Fruit fly (Drosophila melanogaster) whole organism, embryonic: ENCODE measurements around the gene Hel25E.
A peak's percentile ranks its signal among the peaks of the same experiment; 100 is the strongest.

Experiments
- Abd-B ChIP-seq: fragments of 200-800 bp; sonication (Bioruptor generic); optimal IDR thresholded peaks from 2 replicates; lab custom pipeline; 2018; ENCODE audit warnings: missing biosample characterization, mild to moderate bottlenecking, missing genetic modification characterization, moderate library complexity
- Atf6 ChIP-seq: fragments of 200-800 bp; sonication (Bioruptor generic); IDR thresholded peaks from 2 replicates; pipeline ENCODE4 v1.3.6; 2022; ENCODE audit warnings: missing biosample characterization, missing genetic modification characterization
- Bgb ChIP-seq: fragments of 200-800 bp; sonication (Bioruptor generic); IDR thresholded peaks from 2 replicates; pipeline ENCODE4 v1.3.6; 2022; ENCODE audit warnings: missing biosample characterization, missing genetic modification characterization; ENCODE audit not compliant: partially characterized antibody
- CG10431 ChIP-seq: fragments of 200-800 bp; sonication (Bioruptor generic); optimal IDR thresholded peaks from 3 replicates; lab custom pipeline; 2018; ENCODE audit warnings: missing biosample characterization, mild to moderate bottlenecking, missing genetic modification characterization
- CG10565 ChIP-seq: fragments of 200-800 bp; sonication (Bioruptor generic); optimal IDR thresholded peaks from 3 replicates; lab custom pipeline; 2016; ENCODE audit warnings: missing biosample characterization, mild to moderate bottlenecking, missing genetic modification characterization
- CG10654 ChIP-seq: fragments of 200-800 bp; sonication (Bioruptor generic); optimal IDR thresholded peaks from 2 replicates; lab custom pipeline; 2016; ENCODE audit warnings: missing biosample characterization, missing genetic modification characterization
- CG11723 ChIP-seq: fragments of 200-800 bp; sonication (Bioruptor generic); optimal IDR thresholded peaks from 2 replicates; lab custom pipeline; 2017; ENCODE audit warnings: missing biosample characterization, mild to moderate bottlenecking, missing genetic modification characterization
- CG12769 ChIP-seq: fragments of 200-800 bp; sonication (Bioruptor generic); optimal IDR thresholded peaks from 2 replicates; lab custom pipeline; 2019; ENCODE audit warnings: missing biosample characterization, mild to moderate bottlenecking, missing genetic modification characterization, moderate library complexity
- CG13287 ChIP-seq: fragments of 200-800 bp; sonication (Bioruptor generic); IDR thresholded peaks from 2 replicates; pipeline ENCODE4 v1.3.6; 2022; ENCODE audit warnings: missing biosample characterization, missing genetic modification characterization; ENCODE audit not compliant: partially characterized antibody
- CG13894 ChIP-seq: fragments of 200-800 bp; sonication (Bioruptor generic); optimal IDR thresholded peaks from 3 replicates; lab custom pipeline; 2018; ENCODE audit warnings: missing biosample characterization, mild to moderate bottlenecking, missing genetic modification characterization, moderate library complexity
- CG1603 ChIP-seq: fragments of 200-800 bp; sonication (Bioruptor generic); optimal IDR thresholded peaks from 2 replicates; lab custom pipeline; 2019; ENCODE audit warnings: missing biosample characterization, mild to moderate bottlenecking, missing genetic modification characterization, moderate library complexity
- CG17328 ChIP-seq: fragments of 200-800 bp; sonication (Bioruptor generic); IDR thresholded peaks from 2 replicates; pipeline ENCODE4 v1.3.6; 2022; ENCODE audit warnings: missing biosample characterization, missing genetic modification characterization
- CG2120 ChIP-seq: fragments of 200-800 bp; sonication (Bioruptor generic); optimal IDR thresholded peaks from 3 replicates; lab custom pipeline; 2016; ENCODE audit warnings: missing biosample characterization, missing genetic modification characterization
- CG33213 ChIP-seq: fragments of 200-800 bp; sonication (Bioruptor generic); optimal IDR thresholded peaks from 3 replicates; lab custom pipeline; 2016; ENCODE audit warnings: missing biosample characterization, missing genetic modification characterization
- CG3726 ChIP-seq: fragments of 200-800 bp; sonication (Bioruptor generic); IDR thresholded peaks from 3 replicates; pipeline ENCODE4, ENCODE4 v1.3.6; 2022; ENCODE audit warnings: missing biosample characterization, missing genetic modification characterization
- CG4360 ChIP-seq: fragments of 200-800 bp; sonication (Bioruptor generic); IDR thresholded peaks from 2 replicates; pipeline ENCODE4 v1.3.6; 2022; ENCODE audit warnings: missing biosample characterization, missing genetic modification characterization
- CG6254 ChIP-seq: fragments of 200-800 bp; sonication (Bioruptor generic); optimal IDR thresholded peaks from 3 replicates; lab custom pipeline; 2017; ENCODE audit warnings: mild to moderate bottlenecking, missing biosample characterization, missing genetic modification reagents, missing genetic modification characterization
- CG7357 ChIP-seq: fragments of 200-800 bp; sonication (Bioruptor generic); IDR thresholded peaks from 3 replicates; pipeline ENCODE4 v1.3.6; 2022; ENCODE audit warnings: missing biosample characterization, missing genetic modification characterization
- CG7556 ChIP-seq: fragments of 200-800 bp; sonication (Bioruptor generic); optimal IDR thresholded peaks from 2 replicates; lab custom pipeline; 2017; ENCODE audit warnings: missing biosample characterization, mild to moderate bottlenecking, missing genetic modification characterization
- CG8388 ChIP-seq: fragments of 200-800 bp; sonication (Bioruptor generic); optimal IDR thresholded peaks from 2 replicates; lab custom pipeline; 2019; ENCODE audit warnings: missing biosample characterization, mild to moderate bottlenecking, missing genetic modification characterization, moderate library complexity
- CHES-1-like ChIP-seq: fragments of 200-800 bp; sonication (Bioruptor generic); optimal IDR thresholded peaks from 2 replicates; lab custom pipeline; 2016; ENCODE audit warnings: missing biosample characterization, missing genetic modification characterization
- CTCF ChIP-seq: fragments of 200-800 bp; sonication (Bioruptor generic); optimal IDR thresholded peaks from 2 replicates; lab custom pipeline; 2017; ENCODE audit warnings: missing biosample characterization, mild to moderate bottlenecking, missing genetic modification characterization, moderate library complexity
- CrebB ChIP-seq: fragments of 200-800 bp; sonication (Bioruptor generic); optimal IDR thresholded peaks from 3 replicates; lab custom pipeline; 2018; ENCODE audit warnings: missing biosample characterization, mild to moderate bottlenecking, missing genetic modification characterization
- Doc2 ChIP-seq: fragments of 200-800 bp; sonication (Bioruptor generic); IDR thresholded peaks from 2 replicates; pipeline ENCODE4 v1.3.6; 2022; ENCODE audit warnings: missing biosample characterization, missing genetic modification characterization
- Fer2 ChIP-seq: fragments of 200-800 bp; sonication (Bioruptor generic); optimal IDR thresholded peaks from 2 replicates; lab custom pipeline; 2018; ENCODE audit warnings: missing biosample characterization, mild to moderate bottlenecking, missing genetic modification characterization, moderate library complexity
- H15 ChIP-seq: fragments of 200-800 bp; sonication (Bioruptor generic); IDR thresholded peaks from 3 replicates; pipeline ENCODE4 v1.3.6; 2022; ENCODE audit warnings: missing biosample characterization, missing genetic modification characterization
- Hr78 ChIP-seq, 2 experiments: fragments of 200-800 bp in 1 of 2; fragments of >200 bp in 1 of 2; sonication (Bioruptor generic) in 1 of 2; optimal IDR thresholded peaks; 2 replicates each; lab custom pipeline; 2017 to 2019; ENCODE audit warnings: missing biosample characterization in 2 of 2, missing genetic modification characterization in 2 of 2, mild to moderate bottlenecking in 1 of 2, moderate library complexity in 1 of 2
- Lim3 ChIP-seq: fragments of 200-800 bp; sonication (Bioruptor generic); IDR thresholded peaks from 2 replicates; pipeline ENCODE4 v1.3.6; 2022; ENCODE audit warnings: missing biosample characterization, missing genetic modification characterization
- MBD-R2 ChIP-seq: fragments of 200-800 bp; sonication (Bioruptor generic); IDR thresholded peaks from 2 replicates; pipeline ENCODE4 v1.3.6; 2022; ENCODE audit warnings: missing biosample characterization, missing genetic modification characterization
- MTF-1 ChIP-seq: fragments of 200-800 bp; sonication (Bioruptor generic); optimal IDR thresholded peaks from 2 replicates; lab custom pipeline; 2018; ENCODE audit warnings: missing biosample characterization, mild to moderate bottlenecking, missing genetic modification characterization, borderline replicate concordance
- Meics ChIP-seq: fragments of 200-800 bp; sonication (Bioruptor generic); optimal IDR thresholded peaks from 2 replicates; lab custom pipeline; 2017; ENCODE audit warnings: missing biosample characterization, mild to moderate bottlenecking, missing genetic modification characterization
- NC2α ChIP-seq: fragments of 200-800 bp; sonication (Bioruptor generic); optimal IDR thresholded peaks from 2 replicates; lab custom pipeline; 2016; ENCODE audit warnings: missing biosample characterization, missing genetic modification characterization
- Nf-YB ChIP-seq: fragments of 200-800 bp; sonication (Bioruptor generic); optimal IDR thresholded peaks from 3 replicates; lab custom pipeline; 2019; ENCODE audit warnings: missing biosample characterization, mild to moderate bottlenecking, missing genetic modification characterization, moderate library complexity
- ash1 ChIP-seq: fragments of 200-800 bp; sonication (Bioruptor generic); optimal IDR thresholded peaks from 2 replicates; lab custom pipeline; 2018; ENCODE audit warnings: missing biosample characterization, mild to moderate bottlenecking, missing genetic modification characterization
- cad ChIP-seq: fragments of >200 bp; optimal IDR thresholded peaks from 2 replicates; lab custom pipeline; 2017; ENCODE audit warnings: missing biosample characterization, missing genetic modification characterization
- cg ChIP-seq: fragments of 200-800 bp; sonication (Bioruptor generic); optimal IDR thresholded peaks from 3 replicates; lab custom pipeline; 2019; ENCODE audit warnings: missing biosample characterization, mild to moderate bottlenecking, missing genetic modification characterization, moderate library complexity
- chm ChIP-seq: fragments of 200-800 bp; sonication (Bioruptor generic); IDR thresholded peaks from 2 replicates; pipeline ENCODE4 v1.3.6; 2022; ENCODE audit warnings: missing biosample characterization, missing genetic modification characterization
- exex ChIP-seq: fragments of 200-800 bp; sonication (Bioruptor generic); optimal IDR thresholded peaks from 4 replicates; lab custom pipeline; 2018; ENCODE audit warnings: missing biosample characterization, mild to moderate bottlenecking, missing genetic modification characterization, moderate library complexity
- insv ChIP-seq, 2 experiments: fragments of 200-800 bp; sonication (Bioruptor generic); optimal IDR thresholded peaks; 3 replicates each; lab custom pipeline; 2016 to 2018; ENCODE audit warnings: missing biosample characterization in 2 of 2, missing genetic modification characterization in 2 of 2
- luna ChIP-seq: fragments of 200-800 bp; sonication (Bioruptor generic); optimal IDR thresholded peaks from 2 replicates; lab custom pipeline; 2016; ENCODE audit warnings: missing biosample characterization, missing genetic modification characterization
- mld ChIP-seq: fragments of 200-800 bp; sonication (Bioruptor generic); IDR thresholded peaks from 3 replicates; pipeline ENCODE4 v1.3.6; 2022; ENCODE audit warnings: missing biosample characterization, missing genetic modification characterization; ENCODE audit not compliant: partially characterized antibody
- nmo ChIP-seq: fragments of 200-800 bp; sonication (Bioruptor generic); optimal IDR thresholded peaks from 2 replicates; lab custom pipeline; 2018; ENCODE audit warnings: missing biosample characterization, mild to moderate bottlenecking, missing genetic modification characterization, moderate library complexity
- p53 ChIP-seq: fragments of 200-800 bp; sonication (Bioruptor generic); optimal IDR thresholded peaks from 2 replicates; lab custom pipeline; 2016; ENCODE audit warnings: missing biosample characterization, missing genetic modification characterization
- peb ChIP-seq: fragments of 200-800 bp; sonication (Bioruptor generic); IDR thresholded peaks from 2 replicates; pipeline ENCODE4 v1.3.6; 2022; ENCODE audit warnings: missing biosample characterization, missing genetic modification characterization
- phol ChIP-seq: fragments of 200-800 bp; sonication (Bioruptor generic); optimal IDR thresholded peaks from 3 replicates; lab custom pipeline; 2018; ENCODE audit warnings: missing biosample characterization, mild to moderate bottlenecking, missing genetic modification characterization, moderate library complexity
- slp2 ChIP-seq: fragments of 200-800 bp; sonication (Bioruptor generic); optimal IDR thresholded peaks from 2 replicates; lab custom pipeline; 2016; ENCODE audit warnings: missing biosample characterization, missing genetic modification characterization
- sob ChIP-seq: fragments of 200-800 bp; sonication (Bioruptor generic); IDR thresholded peaks from 2 replicates; pipeline ENCODE4 v1.3.6; 2022; ENCODE audit warnings: missing biosample characterization, missing genetic modification characterization
- stwl ChIP-seq: fragments of 200-800 bp; sonication (Bioruptor generic); optimal IDR thresholded peaks from 3 replicates; lab custom pipeline; 2018; ENCODE audit warnings: missing biosample characterization, mild to moderate bottlenecking, missing genetic modification characterization, moderate library complexity
- sug ChIP-seq: fragments of 200-800 bp; optimal IDR thresholded peaks from 2 replicates; lab custom pipeline; 2019; ENCODE audit warnings: missing biosample characterization, mild to moderate bottlenecking, missing genetic modification characterization, moderate library complexity
- tna ChIP-seq: fragments of 200-800 bp; sonication (Bioruptor generic); IDR thresholded peaks from 2 replicates; pipeline ENCODE4 v1.3.6; 2022; ENCODE audit warnings: missing biosample characterization, missing genetic modification characterization; ENCODE audit not compliant: partially characterized antibody
- toy ChIP-seq: fragments of 200-800 bp; sonication (Bioruptor generic); IDR thresholded peaks from 2 replicates; pipeline ENCODE4 v1.3.6; 2022; ENCODE audit warnings: missing biosample characterization, missing genetic modification characterization
- unpg ChIP-seq: fragments of 200-800 bp; sonication (Bioruptor generic); optimal IDR thresholded peaks from 3 replicates; lab custom pipeline; 2018; ENCODE audit warnings: missing biosample characterization, mild to moderate bottlenecking, missing genetic modification characterization, moderate library complexity

Hel25E gene

DNA sequence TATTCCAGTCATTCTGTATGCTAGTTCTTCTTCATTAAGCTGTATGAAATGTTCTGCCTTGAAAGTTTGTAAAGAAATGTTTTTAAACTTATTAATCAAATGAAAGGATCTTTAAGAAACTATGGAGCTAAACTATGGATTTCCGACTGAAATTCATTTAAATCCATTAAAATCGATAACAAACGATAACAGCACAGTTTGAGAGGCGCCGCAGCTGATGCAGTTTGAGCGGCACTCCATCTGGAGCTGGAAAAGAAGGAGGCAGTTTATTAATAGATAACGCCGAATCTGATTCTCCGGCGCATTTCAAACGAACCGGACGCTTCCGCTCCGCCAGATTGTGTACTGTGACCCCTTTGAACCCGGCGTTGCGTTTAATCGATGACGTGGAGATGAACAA, 14.3 kb downstream of the Hel25E start, which contains the start of gene CG31915 (continued):
- TF ChIP-seq CG8388 (GFP tag; lab: Kevin White, UChicago) (no peak), CG2120 (GFP tag; lab: Kevin White, UChicago) (no peak), CG13287 (GFP tag; lab: Robert Waterston, UW) (peak; percentile 66), phol (tag; lab: Kevin White, UChicago) (peak; percentile 7), CrebB (tag; lab: Kevin White, UChicago) (no peak), CG4360 (GFP tag; lab: Robert Waterston, UW) (no peak), CG33213 (GFP tag; lab: Kevin White, UChicago) (no peak), toy (GFP tag; lab: Robert Waterston, UW) (no peak), Meics (GFP tag; lab: Kevin White, UChicago) (no peak), Fer2 (no peak), cad (GFP tag; lab: Kevin White, UChicago) (peak; percentile 92), Doc2 (GFP tag; lab: Robert Waterston, UW) (no peak), Lim3 (GFP tag; lab: Robert Waterston, UW) (no peak), Hr78 (GFP tag; optimal IDR thresholded peaks at IDR 0.05; lab: Kevin White, UChicago) (peak in 1 of 2 experiments; percentile 81), p53 (GFP tag; lab: Kevin White, UChicago) (no peak), Abd-B (GFP tag; lab: Kevin White, UChicago) (no peak), ash1 (GFP tag; lab: Kevin White, UChicago) (no peak), CG12769 (tag; lab: Kevin White, UChicago) (no peak), NC2α (GFP tag; lab: Kevin White, UChicago) (no peak), CG10654 (GFP tag; lab: Kevin White, UChicago) (no peak), CTCF (GFP tag; lab: Kevin White, UChicago) (no peak), chm (GFP tag; lab: Robert Waterston, UW) (no peak), unpg (GFP tag; lab: Kevin White, UChicago) (no peak), luna (GFP tag; lab: Kevin White, UChicago) (no peak), MBD-R2 (GFP tag; lab: Robert Waterston, UW) (peak; percentile 82), CG17328 (GFP tag; lab: Robert Waterston, UW) (no peak), Bgb (GFP tag; lab: Robert Waterston, UW) (peak; percentile 83), exex (tag; lab: Kevin White, UChicago) (no peak), cg (no peak), CG7556 (GFP tag; lab: Kevin White, UChicago) (no peak), peb (GFP tag; lab: Robert Waterston, UW) (no peak), MTF-1 (GFP tag; lab: Kevin White, UChicago) (no peak), stwl (tag; lab: Kevin White, UChicago) (peak; percentile 72), tna (GFP tag; lab: Robert Waterston, UW) (peak; percentile 85), insv (GFP tag; optimal IDR thresholded peaks at IDR 0.05; lab: Kevin White, UChicago) (no peak), Atf6 (no peak), CHES-1-like (GFP tag; lab: Kevin White, UChicago) (no peak), slp2 (GFP tag; lab: Kevin White, UChicago) (no peak), CG10431 (no peak), Nf-YB (GFP tag; lab: Kevin White, UChicago) (no peak), CG3726 (GFP tag; lab: Robert Waterston, UW) (no peak), CG1603 (tag; lab: Kevin White, UChicago) (no peak), sug (tag; lab: Kevin White, UChicago) (no peak), CG6254 (GFP tag; lab: Kevin White, UChicago) (no peak), nmo (no peak), CG7357 (GFP tag; lab: Robert Waterston, UW) (no peak), mld (GFP tag; lab: Robert Waterston, UW) (peak; percentile 68; the same call in 1 of the 3 replicates), H15 (GFP tag; lab: Robert Waterston, UW) (no peak), CG10565 (GFP tag; lab: Kevin White, UChicago) (no peak), sob (no peak), CG13894 (tag; lab: Kevin White, UChicago) (no peak), CG11723 (no peak)
